Fruit fly (Drosophila melanogaster) Kc167 (cell line): ENCODE measurements around the gene Cyp313a2.

Source experiments
- insv ChIP-seq: fragments of >200 bp; optimal IDR thresholded peaks from 3 replicates; lab custom pipeline; 2018; ENCODE audit warnings: missing external identifiers
- psq ChIP-seq: fragments of >200 bp; optimal IDR thresholded peaks from 2 replicates; lab custom pipeline; 2017; ENCODE audit warnings: missing external identifiers

DNA sequence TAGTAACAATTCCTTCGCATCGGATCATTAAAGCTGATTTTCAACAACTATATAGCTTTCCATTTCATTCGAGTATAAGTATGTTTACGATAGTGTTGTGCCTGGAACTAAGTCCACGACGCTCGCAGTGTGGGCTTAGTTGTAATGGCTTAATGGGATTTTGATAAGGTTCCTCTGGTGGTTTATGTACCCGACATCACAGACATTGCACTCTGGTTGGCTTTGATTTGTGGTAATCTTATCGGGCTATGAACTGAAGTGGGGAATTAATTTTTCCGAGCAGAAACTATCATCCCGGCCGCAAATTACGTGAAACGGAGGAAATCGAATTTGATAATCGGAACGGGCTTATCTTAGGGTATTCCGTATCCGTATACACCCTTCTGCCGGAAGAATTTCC is 25.2 kb downstream of the Cyp313a2 start:
- TF ChIP-seq insv (lab: Kevin White, UChicago) (no peak), psq (no peak)
